Worm (Caenorhabditis elegans) whole organism, late embryonic: ENCODE results near the gene lin-18.

ENCODE experiments used
- C38D4.7 ChIP-seq: fragments of 200-800 bp; sonication (Bioruptor generic); optimal IDR thresholded peaks from 2 replicates; lab custom pipeline; 2018; ENCODE audit warnings: mild to moderate bottlenecking, missing genetic modification characterization, moderate library complexity, missing compliant biosample characterization
- F13H6.1 ChIP-seq: sonication (generic microtip); optimal IDR thresholded peaks from 2 replicates; lab custom pipeline; 2016; ENCODE audit warnings: missing genetic modification characterization, missing compliant biosample characterization
- T23F11.4 ChIP-seq: fragments of 200-800 bp; sonication (Bioruptor generic); optimal IDR thresholded peaks from 2 replicates; lab custom pipeline; 2018; ENCODE audit warnings: mild to moderate bottlenecking, missing genetic modification characterization, missing compliant biosample characterization
- Y22D7AL.16 ChIP-seq: sonication (generic microtip); optimal IDR thresholded peaks from 2 replicates; lab custom pipeline; 2016; ENCODE audit warnings: missing genetic modification characterization, missing compliant biosample characterization
- ahr-1 ChIP-seq: sonication (generic microtip); optimal IDR thresholded peaks from 2 replicates; lab custom pipeline; 2016; ENCODE audit warnings: missing genetic modification characterization, missing compliant biosample characterization
- ama-1 ChIP-seq: fragments of 150-350 bp; optimal IDR thresholded peaks from 2 replicates; lab custom pipeline; 2014
- ceh-19 ChIP-seq: fragments of 200-800 bp; sonication (Bioruptor generic); optimal IDR thresholded peaks from 2 replicates; lab custom pipeline; 2018; ENCODE audit warnings: mild to moderate bottlenecking, missing genetic modification characterization, missing compliant biosample characterization
- ceh-2 ChIP-seq: sonication (generic microtip); optimal IDR thresholded peaks from 2 replicates; lab custom pipeline; 2016; ENCODE audit warnings: missing genotype, missing genetic modification characterization, missing compliant biosample characterization
- ceh-24 ChIP-seq: sonication (generic microtip); optimal IDR thresholded peaks from 2 replicates; lab custom pipeline; 2016; ENCODE audit warnings: mild to moderate bottlenecking, missing genetic modification characterization, missing compliant biosample characterization
- ceh-31 ChIP-seq: sonication (generic microtip); optimal IDR thresholded peaks from 2 replicates; lab custom pipeline; 2016; ENCODE audit warnings: missing genetic modification characterization, missing compliant biosample characterization
- ceh-45 ChIP-seq: fragments of 200-800 bp; sonication (Bioruptor generic); IDR thresholded peaks from 2 replicates; pipeline ENCODE4 v1.3.6; 2022; ENCODE audit warnings: missing genetic modification reagents, missing genetic modification characterization, missing compliant biosample characterization
- ceh-48 ChIP-seq: sonication (generic microtip); optimal IDR thresholded peaks from 2 replicates; lab custom pipeline; 2016; ENCODE audit warnings: missing genetic modification characterization, inconsistent platforms, missing compliant biosample characterization
- ceh-6 ChIP-seq: fragments of 200-800 bp; sonication (Bioruptor generic); optimal IDR thresholded peaks from 2 replicates; lab custom pipeline; 2018; ENCODE audit warnings: mild to moderate bottlenecking, missing genetic modification characterization, missing compliant biosample characterization
- che-1 ChIP-seq: sonication (generic microtip); optimal IDR thresholded peaks from 2 replicates; lab custom pipeline; 2016; ENCODE audit warnings: mild to moderate bottlenecking, missing genetic modification characterization, missing compliant biosample characterization
- dmd-4 ChIP-seq: sonication (generic microtip); optimal IDR thresholded peaks from 2 replicates; lab custom pipeline; 2016; ENCODE audit warnings: borderline replicate concordance, missing genetic modification characterization, missing compliant biosample characterization
- dve-1 ChIP-seq: sonication (generic microtip); optimal IDR thresholded peaks from 2 replicates; lab custom pipeline; 2017; ENCODE audit warnings: antibody characterized with exemption, mild to moderate bottlenecking, missing genetic modification characterization, missing compliant biosample characterization
- elt-2 ChIP-seq: sonication (generic microtip); optimal IDR thresholded peaks from 2 replicates; lab custom pipeline; 2016; ENCODE audit warnings: missing genetic modification reagents, missing genetic modification characterization, missing compliant biosample characterization
- ets-4 ChIP-seq: sonication (generic microtip); optimal IDR thresholded peaks from 2 replicates; lab custom pipeline; 2016; ENCODE audit warnings: missing genetic modification characterization, missing compliant biosample characterization
- eyg-1 ChIP-seq: sonication (generic microtip); optimal IDR thresholded peaks from 2 replicates; lab custom pipeline; 2016; ENCODE audit warnings: missing genotype, missing genetic modification characterization, missing compliant biosample characterization
- fkh-6 ChIP-seq: sonication (generic microtip); optimal IDR thresholded peaks from 2 replicates; lab custom pipeline; 2016; ENCODE audit warnings: missing genetic modification characterization, missing compliant biosample characterization
- gmeb-2 ChIP-seq: sonication (generic microtip); optimal IDR thresholded peaks from 2 replicates; lab custom pipeline; 2016; ENCODE audit warnings: missing genetic modification characterization, inconsistent platforms, missing compliant biosample characterization
- hlh-13 ChIP-seq: fragments of 200-800 bp; sonication (Bioruptor generic); optimal IDR thresholded peaks from 2 replicates; lab custom pipeline; 2018; ENCODE audit warnings: mild to moderate bottlenecking, missing genetic modification characterization, missing compliant biosample characterization
- hlh-15 ChIP-seq: sonication (generic microtip); optimal IDR thresholded peaks from 2 replicates; lab custom pipeline; 2016; ENCODE audit warnings: missing genetic modification characterization, missing compliant biosample characterization
- hlh-30 ChIP-seq: sonication (generic microtip); optimal IDR thresholded peaks from 2 replicates; lab custom pipeline; 2017; ENCODE audit warnings: antibody characterized with exemption, missing genetic modification characterization, missing compliant biosample characterization; ENCODE audit not compliant: insufficient read depth
- madf-2 ChIP-seq: sonication (generic microtip); optimal IDR thresholded peaks from 2 replicates; lab custom pipeline; 2017; ENCODE audit warnings: missing genetic modification characterization, missing compliant biosample characterization
- mec-3 ChIP-seq: sonication (generic microtip); optimal IDR thresholded peaks from 2 replicates; lab custom pipeline; 2016; ENCODE audit warnings: borderline replicate concordance, missing genetic modification characterization, missing compliant biosample characterization
- nfya-1 ChIP-seq: sonication (generic microtip); optimal IDR thresholded peaks from 2 replicates; lab custom pipeline; 2017; ENCODE audit warnings: missing genetic modification characterization, mild to moderate bottlenecking, missing compliant biosample characterization, antibody characterized with exemption, moderate library complexity
- pag-3 ChIP-seq: sonication (generic microtip); optimal IDR thresholded peaks from 2 replicates; lab custom pipeline; 2016; ENCODE audit warnings: missing compliant biosample characterization, missing genetic modification characterization, borderline replicate concordance
- pat-9 ChIP-seq: fragments of 200-800 bp; sonication (Bioruptor generic); optimal IDR thresholded peaks from 2 replicates; lab custom pipeline; 2018; ENCODE audit warnings: mild to moderate bottlenecking, missing genetic modification characterization, moderate library complexity, missing compliant biosample characterization
- pax-1 ChIP-seq: fragments of 150-350 bp; optimal IDR thresholded peaks from 2 replicates; lab custom pipeline; 2014; ENCODE audit warnings: missing biosample characterization, missing genetic modification characterization
- pha-4 ChIP-seq: fragments of 150-350 bp; optimal IDR thresholded peaks from 2 replicates; lab custom pipeline; 2018; ENCODE audit warnings: missing biosample characterization, missing genetic modification reagents, missing genetic modification characterization
- pqm-1 ChIP-seq: sonication (generic microtip); optimal IDR thresholded peaks from 2 replicates; lab custom pipeline; 2016; ENCODE audit warnings: missing genetic modification characterization, missing compliant biosample characterization
- sox-4 ChIP-seq: sonication (generic microtip); optimal IDR thresholded peaks from 2 replicates; lab custom pipeline; 2017; ENCODE audit warnings: mild to moderate bottlenecking, missing genetic modification characterization, inconsistent platforms, missing compliant biosample characterization
- ttx-3 ChIP-seq: sonication (generic microtip); optimal IDR thresholded peaks from 2 replicates; lab custom pipeline; 2016; ENCODE audit warnings: missing genetic modification reagents, missing genetic modification characterization, missing compliant biosample characterization
- unc-3 ChIP-seq, 2 experiments: fragments of 200-800 bp in 1 of 2; sonication (Bioruptor generic) in 1 of 2; sonication (generic microtip) in 1 of 2; conservative IDR thresholded peaks in 1 of 2; optimal IDR thresholded peaks in 1 of 2; 2 replicates each; pipeline versions ENCODE4 v1.3.6 to Lab custom; 2016 to 2022; ENCODE audit warnings: missing compliant biosample characterization in 2 of 2, missing genetic modification characterization in 2 of 2, missing genetic modification reagents in 1 of 2
- unc-42 ChIP-seq: sonication (generic microtip); optimal IDR thresholded peaks from 2 replicates; lab custom pipeline; 2016; ENCODE audit warnings: missing genotype, missing genetic modification characterization, missing compliant biosample characterization
- unc-55 ChIP-seq: sonication (generic microtip); optimal IDR thresholded peaks from 2 replicates; lab custom pipeline; 2017; ENCODE audit warnings: missing biosample characterization, missing genetic modification reagents, missing genetic modification characterization
- zip-5 ChIP-seq: sonication (generic microtip); optimal IDR thresholded peaks from 2 replicates; lab custom pipeline; 2016; ENCODE audit warnings: missing genetic modification characterization, missing compliant biosample characterization

The lin-18 gene

DNA sequence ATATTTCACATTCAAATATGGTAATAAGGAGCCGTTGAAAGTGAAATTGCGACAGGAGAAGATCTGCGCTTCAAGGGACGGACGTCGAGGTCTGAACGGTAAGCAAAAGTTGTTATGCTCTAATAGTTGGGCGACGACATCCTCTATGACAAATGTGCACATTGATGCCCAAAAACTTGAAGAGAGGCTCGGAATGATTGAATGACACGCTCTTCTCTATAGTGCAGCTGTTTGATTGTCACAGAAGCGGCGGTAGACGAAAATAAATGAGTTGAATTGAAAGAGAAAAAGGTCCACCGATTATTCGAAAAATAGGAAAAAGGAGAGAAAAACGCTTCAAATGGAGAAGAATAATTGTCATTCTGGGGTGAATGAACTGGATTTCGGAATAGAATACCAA is 869 bp downstream of the lin-18 start:
- TF ChIP-seq F13H6.1 (tag; lab: Kevin White, UChicago): no peak
- TF ChIP-seq ceh-45 (GFP tag; lab: Robert Waterston, UW): no peak
- TF ChIP-seq zip-5 (tag; lab: Kevin White, UChicago): no peak
- no peak for TF ChIP-seq ceh-31 (tag; lab: Kevin White, UChicago)
- TF ChIP-seq gmeb-2 (tag; lab: Kevin White, UChicago): no peak
- TF ChIP-seq pqm-1: no peak
- no peak for TF ChIP-seq ceh-6 (GFP tag; lab: Kevin White, UChicago)
- peak; percentile 78 for TF ChIP-seq unc-55

DNA sequence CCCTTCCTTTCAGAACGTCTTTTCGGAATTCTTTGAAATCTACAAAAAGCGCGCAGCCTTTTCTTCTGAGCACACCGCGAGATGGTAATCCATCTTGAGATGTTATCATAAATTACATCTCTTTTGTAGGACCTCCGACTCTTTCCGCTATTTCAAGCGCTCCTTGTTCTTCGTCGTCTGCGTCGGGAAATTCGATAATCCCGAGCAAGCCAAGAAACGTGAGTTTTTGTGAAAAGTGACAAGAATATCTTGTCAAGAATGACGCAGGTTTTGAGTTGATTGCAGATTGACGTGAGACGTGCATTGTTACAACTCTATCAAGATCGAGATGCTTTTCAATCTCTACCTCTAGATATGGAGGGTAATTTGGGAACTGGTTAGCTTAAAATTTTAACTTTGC is 2.0 kb downstream of the lin-18 start:
- TF ChIP-seq ttx-3 (no peak), unc-55 (peak; percentile 75)

DNA sequence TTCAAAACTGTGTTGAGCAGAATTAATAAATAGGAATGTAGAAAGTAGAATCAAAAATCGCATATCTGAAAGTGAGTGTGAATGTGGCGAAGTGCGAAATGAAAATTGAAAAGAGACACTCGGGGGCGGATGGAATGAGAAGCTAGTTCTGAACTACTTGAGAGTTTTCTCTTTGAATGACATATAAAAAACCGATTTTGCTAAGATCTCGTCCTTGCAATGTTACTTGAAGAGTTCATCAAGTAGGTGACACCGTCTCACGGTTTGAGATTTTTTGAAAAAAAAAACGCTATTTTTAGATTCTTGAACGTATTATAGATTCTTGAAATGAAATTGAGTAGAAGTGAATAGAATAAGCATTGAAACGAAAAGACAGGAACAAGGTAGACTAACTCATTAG is 8.0 kb downstream of the lin-18 start, which contains the start of gene C16B8.2:
TSS of gene C16B8.2 (minus strand) at position 101 of the 400 bp plus-strand sequence.
- TF ChIP-seq ceh-45 (GFP tag; lab: Robert Waterston, UW): no peak
- no peak for TF ChIP-seq dmd-4 (tag; lab: Kevin White, UChicago)
- no peak for TF ChIP-seq pax-1 (tag; lab: Kevin White, UChicago)
- no peak for TF ChIP-seq ama-1 (lab: Kevin White, UChicago)
- TF ChIP-seq ets-4 (tag; lab: Kevin White, UChicago): no peak
- TF ChIP-seq C38D4.7 (GFP tag; lab: Kevin White, UChicago): no peak
- TF ChIP-seq eyg-1 (tag; lab: Kevin White, UChicago): no peak
- no peak for TF ChIP-seq pag-3 (tag; lab: Kevin White, UChicago)
- TF ChIP-seq pha-4 (tag; lab: Kevin White, UChicago): no peak
- TF ChIP-seq dve-1 (tag; lab: Kevin White, UChicago): no peak
- no peak for TF ChIP-seq ceh-2
- TF ChIP-seq unc-42: no peak
- TF ChIP-seq Y22D7AL.16 (tag; lab: Kevin White, UChicago): no peak
- no peak for TF ChIP-seq pqm-1
- no peak for TF ChIP-seq ceh-24 (tag; lab: Kevin White, UChicago)
- TF ChIP-seq, all 69 proteins: peak for 0

DNA sequence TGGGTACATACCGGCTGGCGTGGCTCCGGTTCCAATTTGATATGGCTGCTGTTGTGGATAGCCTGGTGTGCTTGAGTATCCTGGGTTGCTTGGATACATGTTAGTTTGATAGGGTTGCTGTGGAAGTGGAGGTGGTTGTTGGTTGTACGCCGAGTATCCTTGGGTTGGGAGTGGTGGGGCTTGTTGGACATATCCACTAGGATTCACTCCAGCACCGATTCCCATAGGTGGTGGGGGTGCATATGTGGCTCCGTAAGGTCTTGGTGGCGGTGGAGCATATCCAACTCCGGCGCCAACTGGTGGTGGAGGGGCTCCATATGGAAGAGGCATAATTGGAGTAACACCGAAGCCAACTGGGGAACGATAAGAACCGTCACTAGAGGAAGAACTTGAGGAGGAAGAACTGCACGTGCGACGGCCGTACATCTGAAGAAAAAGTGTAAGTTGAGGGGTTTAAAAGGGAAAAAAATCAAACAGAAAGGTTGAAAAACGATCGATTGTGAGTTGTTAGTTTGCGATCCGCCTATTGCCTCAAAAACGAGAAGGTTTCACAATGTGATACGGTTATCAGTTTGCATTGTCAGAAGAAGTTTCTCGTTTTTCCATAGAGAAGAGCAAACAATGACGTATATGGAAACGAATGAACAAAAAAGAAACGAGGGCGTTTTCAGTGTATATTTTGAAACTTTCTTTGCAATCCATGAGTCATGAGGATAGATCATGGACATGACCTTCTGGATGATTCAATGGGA is 10.0 kb downstream of the lin-18 start, which contains the start of gene C16B8.3:
TSS of gene C16B8.3 (minus strand) at position 426 of the 752 bp plus-strand sequence.
- peak; percentile 28 for TF ChIP-seq elt-2 (tag; lab: Kevin White, UChicago)
- TF ChIP-seq fkh-6 (tag; lab: Kevin White, UChicago): no peak

DNA sequence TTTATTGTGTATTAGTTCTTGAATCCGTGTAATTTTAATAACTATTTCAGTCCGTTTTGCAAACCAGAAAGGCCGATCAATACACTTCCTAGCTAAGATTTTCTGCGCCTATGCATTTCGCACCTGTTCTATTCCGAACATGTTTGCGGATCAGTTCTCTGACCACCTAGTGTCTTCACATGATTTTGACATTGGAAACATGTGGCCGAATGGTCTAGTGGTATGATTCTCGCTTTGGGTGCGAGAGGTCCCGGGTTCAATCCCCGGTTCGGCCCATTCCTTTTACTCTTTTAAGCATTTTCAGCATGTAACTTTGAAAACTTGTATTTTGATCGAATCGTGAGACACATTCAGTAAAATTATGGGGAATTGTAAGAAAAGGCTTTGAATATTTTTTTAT is 11.0 kb downstream of the lin-18 start:
- TF ChIP-seq gmeb-2 (tag; lab: Kevin White, UChicago) (peak; percentile 47), dve-1 (tag; lab: Kevin White, UChicago) (peak; percentile 6), hlh-15 (peak; percentile 21), ceh-45 (GFP tag; lab: Robert Waterston, UW) (peak; percentile 67; the same call in 1 of the 2 replicates), mec-3 (tag; lab: Kevin White, UChicago) (no peak), ceh-6 (GFP tag; lab: Kevin White, UChicago) (peak; percentile 66), sox-4 (tag; lab: Kevin White, UChicago) (peak; percentile 38), hlh-30 (tag; lab: Kevin White, UChicago) (peak; percentile 47), madf-2 (tag; lab: Kevin White, UChicago) (peak; percentile 49), che-1 (tag; lab: Kevin White, UChicago) (no peak), ahr-1 (peak; percentile 4), Y22D7AL.16 (tag; lab: Kevin White, UChicago) (peak; percentile 54), nfya-1 (peak; percentile 16), hlh-13 (peak; percentile 19), T23F11.4 (GFP tag; lab: Kevin White, UChicago) (peak; percentile 17), zip-5 (tag; lab: Kevin White, UChicago) (no peak), ceh-48 (tag; lab: Kevin White, UChicago) (peak; percentile 15), pat-9 (no peak), ceh-19 (peak; percentile 50), pha-4 (tag; lab: Kevin White, UChicago) (no peak), unc-3 (GFP tag; conservative IDR thresholded peaks at IDR 0.05; lab: Robert Waterston, UW) (0 out of 2 replicates have a peak, but pooled peaks have one; percentile 24), unc-3 (tag; optimal IDR thresholded peaks at IDR 0.05; lab: Kevin White, UChicago) (no peak)
- TF ChIP-seq, all 69 proteins: peak for 16
